Worm (Caenorhabditis elegans) whole organism, mixed stage, embryonic: ENCODE results near the gene K01A12.4.

Experiments used
- M03D4.4 ChIP-seq: sonication (generic microtip); optimal IDR thresholded peaks from 2 replicates; lab custom pipeline; 2017; ENCODE audit warnings: mild to moderate bottlenecking, missing genetic modification characterization, missing compliant biosample characterization
- bed-3 ChIP-seq: fragments of 200-800 bp; sonication (Bioruptor generic); optimal IDR thresholded peaks from 3 replicates; lab custom pipeline; 2018; ENCODE audit warnings: mild to moderate bottlenecking, missing genetic modification characterization, moderate library complexity, missing compliant biosample characterization
- blmp-1 ChIP-seq: fragments of 150-350 bp; optimal IDR thresholded peaks from 2 replicates; lab custom pipeline; 2014; ENCODE audit warnings: missing biosample characterization, missing genetic modification characterization
- ceh-39 ChIP-seq: fragments of 150-350 bp; optimal IDR thresholded peaks from 2 replicates; lab custom pipeline; 2014; ENCODE audit warnings: missing biosample characterization, missing genetic modification characterization
- ceh-43 ChIP-seq: fragments of 200-800 bp; sonication (Bioruptor generic); optimal IDR thresholded peaks from 2 replicates; lab custom pipeline; 2018; ENCODE audit warnings: mild to moderate bottlenecking, missing genetic modification characterization, moderate library complexity, missing compliant biosample characterization
- ceh-83 ChIP-seq: fragments of 200-800 bp; sonication (Bioruptor generic); optimal IDR thresholded peaks from 2 replicates; lab custom pipeline; 2018; ENCODE audit warnings: mild to moderate bottlenecking, missing genetic modification characterization, missing compliant biosample characterization
- cnd-1 ChIP-seq: fragments of 200-800 bp; sonication (Bioruptor generic); optimal IDR thresholded peaks from 2 replicates; lab custom pipeline; 2018; ENCODE audit warnings: mild to moderate bottlenecking, missing genetic modification characterization, missing compliant biosample characterization
- drap-1 ChIP-seq: fragments of 200-800 bp; sonication (Bioruptor generic); optimal IDR thresholded peaks from 3 replicates; lab custom pipeline; 2018; ENCODE audit warnings: mild to moderate bottlenecking, missing genetic modification characterization, missing compliant biosample characterization
- elt-3 ChIP-seq: fragments of 150-350 bp; optimal IDR thresholded peaks from 2 replicates; lab custom pipeline; 2014; ENCODE audit warnings: missing biosample characterization, missing genetic modification characterization
- flh-1 ChIP-seq: fragments of 200-800 bp; sonication (Bioruptor generic); optimal IDR thresholded peaks from 2 replicates; lab custom pipeline; 2018; ENCODE audit warnings: mild to moderate bottlenecking, missing genetic modification characterization, moderate library complexity, missing compliant biosample characterization
- ham-2 ChIP-seq: fragments of 200-800 bp; sonication (Bioruptor generic); optimal IDR thresholded peaks from 2 replicates; lab custom pipeline; 2018; ENCODE audit warnings: mild to moderate bottlenecking, missing genetic modification characterization, missing compliant biosample characterization
- hlh-1 ChIP-seq: fragments of 150-350 bp; optimal IDR thresholded peaks from 2 replicates; lab custom pipeline; 2014; ENCODE audit warnings: missing biosample characterization, missing genetic modification reagents, missing genetic modification characterization
- lin-13 ChIP-seq: fragments of 150-350 bp; optimal IDR thresholded peaks from 2 replicates; lab custom pipeline; 2014; ENCODE audit warnings: missing biosample characterization, missing genetic modification characterization
- lin-32 ChIP-seq: fragments of 200-800 bp; sonication (Bioruptor generic); optimal IDR thresholded peaks from 2 replicates; lab custom pipeline; 2018; ENCODE audit warnings: mild to moderate bottlenecking, missing genetic modification characterization, missing compliant biosample characterization
- lsy-2 ChIP-seq: fragments of 150-350 bp; optimal IDR thresholded peaks from 2 replicates; lab custom pipeline; 2014; ENCODE audit warnings: missing biosample characterization, missing genetic modification characterization
- mab-5 ChIP-seq: fragments of 150-350 bp; optimal IDR thresholded peaks from 2 replicates; lab custom pipeline; 2014; ENCODE audit warnings: missing biosample characterization, missing genetic modification characterization
- mep-1 ChIP-seq: fragments of 150-350 bp; optimal IDR thresholded peaks from 2 replicates; lab custom pipeline; 2017; ENCODE audit warnings: missing biosample characterization, missing genetic modification reagents, missing genetic modification characterization, inconsistent platforms
- mls-2 ChIP-seq: sonication (generic microtip); optimal IDR thresholded peaks from 2 replicates; lab custom pipeline; 2016; ENCODE audit warnings: mild to moderate bottlenecking, missing genetic modification characterization, moderate library complexity, missing compliant biosample characterization
- nhr-12 ChIP-seq: fragments of 150-350 bp; optimal IDR thresholded peaks from 2 replicates; lab custom pipeline; 2014; ENCODE audit warnings: missing biosample characterization, missing genetic modification characterization
- nhr-2 ChIP-seq: fragments of 150-350 bp; optimal IDR thresholded peaks from 2 replicates; lab custom pipeline; 2014; ENCODE audit warnings: missing biosample characterization, missing genetic modification characterization
- nhr-237 ChIP-seq: fragments of 150-350 bp; optimal IDR thresholded peaks from 2 replicates; lab custom pipeline; 2014; ENCODE audit warnings: missing biosample characterization, missing genetic modification characterization
- nhr-28 ChIP-seq: fragments of 150-350 bp; optimal IDR thresholded peaks from 2 replicates; lab custom pipeline; 2014; ENCODE audit warnings: missing biosample characterization, missing genetic modification characterization
- nhr-76 ChIP-seq: sonication (generic microtip); optimal IDR thresholded peaks from 2 replicates; lab custom pipeline; 2017; ENCODE audit warnings: missing biosample characterization, missing genetic modification characterization
- pha-4 ChIP-seq: fragments of 150-350 bp; optimal IDR thresholded peaks from 2 replicates; lab custom pipeline; 2018; ENCODE audit warnings: missing biosample characterization, missing genetic modification reagents, missing genetic modification characterization
- sem-2 ChIP-seq: fragments of 200-800 bp; sonication (Bioruptor generic); optimal IDR thresholded peaks from 2 replicates; lab custom pipeline; 2018; ENCODE audit warnings: mild to moderate bottlenecking, missing genetic modification characterization, missing compliant biosample characterization
- snpc-4 ChIP-seq: fragments of 150-350 bp; optimal IDR thresholded peaks from 2 replicates; lab custom pipeline; 2014; ENCODE audit warnings: missing biosample characterization, missing genetic modification characterization
- sptf-1 ChIP-seq: sonication (generic microtip); optimal IDR thresholded peaks from 2 replicates; lab custom pipeline; 2017; ENCODE audit warnings: mild to moderate bottlenecking, missing genetic modification characterization, moderate library complexity, missing compliant biosample characterization
- tbx-8 ChIP-seq: fragments of 200-800 bp; sonication (Bioruptor generic); optimal IDR thresholded peaks from 2 replicates; lab custom pipeline; 2018; ENCODE audit warnings: mild to moderate bottlenecking, missing genetic modification characterization, moderate library complexity, missing compliant biosample characterization
- unc-120 ChIP-seq: sonication (generic microtip); optimal IDR thresholded peaks from 2 replicates; lab custom pipeline; 2017; ENCODE audit warnings: missing genetic modification characterization, missing compliant biosample characterization; ENCODE audit not compliant: poor library complexity, severe bottlenecking
- unc-39 ChIP-seq: fragments of 150-350 bp; optimal IDR thresholded peaks from 2 replicates; lab custom pipeline; 2014; ENCODE audit warnings: missing biosample characterization, missing genetic modification characterization
- unc-62 ChIP-seq: fragments of 150-350 bp; optimal IDR thresholded peaks from 2 replicates; lab custom pipeline; 2014; ENCODE audit warnings: missing biosample characterization, missing genetic modification reagents, missing genetic modification characterization
- zip-8 ChIP-seq: fragments of 150-350 bp; optimal IDR thresholded peaks from 2 replicates; lab custom pipeline; 2014; ENCODE audit warnings: missing biosample characterization, missing genetic modification characterization
- ztf-11 ChIP-seq: fragments of 150-350 bp; optimal IDR thresholded peaks from 2 replicates; lab custom pipeline; 2014; ENCODE audit warnings: missing biosample characterization, missing genetic modification characterization

The K01A12.4 gene

DNA sequence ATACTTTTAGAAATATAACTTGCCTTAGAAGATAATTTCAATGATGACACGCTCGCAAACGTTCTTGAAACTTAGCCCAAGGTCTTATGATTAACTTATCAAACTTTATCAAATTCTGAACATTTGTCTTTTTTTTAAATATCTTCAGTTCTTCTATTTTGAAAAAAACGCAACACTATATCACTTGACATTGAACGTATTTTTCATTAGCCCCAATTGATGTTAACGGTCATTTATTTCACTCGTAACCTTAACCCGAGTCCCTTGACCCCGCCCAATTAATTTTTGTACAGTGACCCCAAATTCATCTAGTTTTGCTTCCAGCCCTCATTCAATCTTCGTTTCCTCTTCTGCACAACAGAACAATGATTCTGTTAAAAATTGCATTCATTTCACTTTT lies 24.9 kb upstream of the K01A12.4 start, which contains the start of gene F18E9.3:
F18E9.3 (plus strand) TSS at position 311 of the 400 bp plus-strand sequence.
- no peak for TF ChIP-seq lin-13 (tag; lab: Kevin White, UChicago)
- TF ChIP-seq unc-62 (GFP tag; lab: Kevin White, UChicago) = no peak
- no peak for TF ChIP-seq ceh-43
- TF ChIP-seq mep-1 (tag; lab: Kevin White, UChicago) = no peak
- no peak for TF ChIP-seq nhr-76 (tag; lab: Kevin White, UChicago)
- no peak for TF ChIP-seq nhr-28
- TF ChIP-seq M03D4.4 (tag; lab: Kevin White, UChicago) = no peak
- TF ChIP-seq bed-3 (GFP tag; lab: Kevin White, UChicago) = no peak
- TF ChIP-seq elt-3 (tag; lab: Kevin White, UChicago) = no peak
- no peak for TF ChIP-seq unc-39 (tag; lab: Kevin White, UChicago)
- TF ChIP-seq blmp-1 (tag; lab: Kevin White, UChicago) = no peak
- no peak for TF ChIP-seq ztf-11 (tag; lab: Kevin White, UChicago)
- no peak for TF ChIP-seq pha-4 (tag; lab: Kevin White, UChicago)
- TF ChIP-seq mls-2 (tag; lab: Kevin White, UChicago) = no peak
- no peak for TF ChIP-seq unc-120
- TF ChIP-seq snpc-4 (tag; lab: Kevin White, UChicago) = no peak
- no peak for TF ChIP-seq ham-2 (GFP tag; lab: Kevin White, UChicago)
- no peak for TF ChIP-seq cnd-1 (tag; lab: Kevin White, UChicago)
- TF ChIP-seq ceh-39 (tag; lab: Kevin White, UChicago) = no peak
- TF ChIP-seq lin-32 = no peak

ce11 chrX:8592881-8593280 lies 17.8 kb upstream of the K01A12.4 start, which contains the start of gene nlp-7:
Gene nlp-7, plus strand, starts transcription at chrX:8593181.
- TF ChIP-seq sem-2 (GFP tag; lab: Kevin White, UChicago) (no peak), ceh-83 (GFP tag; lab: Kevin White, UChicago) (no peak), sptf-1 (tag; lab: Kevin White, UChicago) (no peak), nhr-12 (tag; lab: Kevin White, UChicago) (no peak), nhr-2 (tag; lab: Kevin White, UChicago) (no peak), hlh-1 (tag; lab: Kevin White, UChicago) (no peak), tbx-8 (GFP tag; lab: Kevin White, UChicago) (no peak), snpc-4 (tag; lab: Kevin White, UChicago) (no peak), unc-39 (tag; lab: Kevin White, UChicago) (no peak), elt-3 (tag; lab: Kevin White, UChicago) (no peak), nhr-28 (no peak), nhr-76 (tag; lab: Kevin White, UChicago) (no peak), unc-62 (GFP tag; lab: Kevin White, UChicago) (no peak), drap-1 (GFP tag; lab: Kevin White, UChicago) (no peak), nhr-237 (no peak)

DNA sequence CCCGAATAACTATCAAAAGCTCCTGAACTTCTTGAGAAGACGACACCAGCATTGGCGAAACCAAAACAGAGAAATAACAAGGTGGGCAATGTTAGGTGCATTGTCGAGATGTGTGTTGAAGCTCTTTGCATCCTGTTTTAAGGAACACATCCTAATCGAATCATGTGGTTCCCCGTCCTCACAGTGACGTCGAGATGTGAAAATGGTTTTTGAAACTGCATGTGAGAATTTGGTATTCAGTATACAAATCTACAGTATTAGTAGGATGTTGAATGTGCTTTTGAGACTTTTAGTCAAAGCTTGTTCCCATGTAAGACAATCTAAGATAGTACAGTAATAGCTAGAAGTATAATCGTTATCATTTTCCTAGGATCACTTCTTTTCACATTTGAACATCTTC lies 13.1 kb upstream of the K01A12.4 start, which contains the start of gene F18E9.7:
F18E9.7 (minus strand) TSS at position 101 of the 400 bp plus-strand sequence.
- TF ChIP-seq sptf-1 (tag; lab: Kevin White, UChicago) (no peak), drap-1 (GFP tag; lab: Kevin White, UChicago) (no peak), M03D4.4 (tag; lab: Kevin White, UChicago) (no peak), nhr-28 (no peak), zip-8 (tag; lab: Kevin White, UChicago) (no peak), blmp-1 (tag; lab: Kevin White, UChicago) (no peak), unc-120 (no peak), ham-2 (GFP tag; lab: Kevin White, UChicago) (no peak), tbx-8 (GFP tag; lab: Kevin White, UChicago) (no peak), nhr-12 (tag; lab: Kevin White, UChicago) (no peak), nhr-2 (tag; lab: Kevin White, UChicago) (no peak), unc-62 (GFP tag; lab: Kevin White, UChicago) (no peak), sem-2 (GFP tag; lab: Kevin White, UChicago) (no peak), flh-1 (GFP tag; lab: Kevin White, UChicago) (no peak), mab-5 (tag; lab: Kevin White, UChicago) (no peak), snpc-4 (tag; lab: Kevin White, UChicago) (no peak)

- TF ChIP-seq nhr-2 (tag; lab: Kevin White, UChicago) = no peak
- TF ChIP-seq nhr-12 (tag; lab: Kevin White, UChicago) = no peak
- no peak for TF ChIP-seq unc-39 (tag; lab: Kevin White, UChicago)
- no peak for TF ChIP-seq ham-2 (GFP tag; lab: Kevin White, UChicago)
- no peak for TF ChIP-seq blmp-1 (tag; lab: Kevin White, UChicago)
- TF ChIP-seq ztf-11 (tag; lab: Kevin White, UChicago) = no peak
- no peak for TF ChIP-seq zip-8 (tag; lab: Kevin White, UChicago)
- no peak for TF ChIP-seq lsy-2
Observed at ce11 chrX:8598491-8598890, 12.2 kb upstream of the K01A12.4 start.
